Worm (Caenorhabditis elegans): Measurements from ENCODE around the gene idi-1.

ce11 chrIII:8136517-8137099, 45.1 kb downstream of the idi-1 start:
- TF ChIP-seq dmd-4 (tag; optimal IDR thresholded peaks at IDR 0.05) (no peak), ama-1 (optimal IDR thresholded peaks at IDR 0.05) (no peak), ceh-82 (tag; optimal IDR thresholded peaks at IDR 0.05) (no peak), skn-1 (tag; optimal IDR thresholded peaks at IDR 0.05) (no peak), nhr-12 (tag; optimal IDR thresholded peaks at IDR 0.05) (no peak), snpc-4 (tag; optimal IDR thresholded peaks at IDR 0.05) (no peak), nhr-23 (tag; optimal IDR thresholded peaks at IDR 0.05) (no peak), blmp-1 (tag; optimal IDR thresholded peaks at IDR 0.05; ENCODE audit: insufficient read depth) (no peak), ceh-16 (tag; optimal IDR thresholded peaks at IDR 0.05) (no peak)
